Worm (Caenorhabditis elegans) whole organism, mixed stage, embryonic: ENCODE measurements around the gene nspe-4.

ENCODE experiments used
- elt-1 ChIP-seq: sonication (generic microtip); optimal IDR thresholded peaks from 2 replicates; lab custom pipeline; 2017; ENCODE audit warnings: missing genetic modification characterization, mild to moderate bottlenecking, missing compliant biosample characterization, antibody characterized with exemption, moderate library complexity, borderline replicate concordance; ENCODE audit not compliant: insufficient read depth
- ham-2 ChIP-seq: fragments of 200-800 bp; sonication (Bioruptor generic); optimal IDR thresholded peaks from 2 replicates; lab custom pipeline; 2018; ENCODE audit warnings: mild to moderate bottlenecking, missing genetic modification characterization, missing compliant biosample characterization
- nhr-12 ChIP-seq: fragments of 150-350 bp; optimal IDR thresholded peaks from 2 replicates; lab custom pipeline; 2014; ENCODE audit warnings: missing biosample characterization, missing genetic modification characterization
- nhr-76 ChIP-seq: sonication (generic microtip); optimal IDR thresholded peaks from 2 replicates; lab custom pipeline; 2017; ENCODE audit warnings: missing biosample characterization, missing genetic modification characterization
- sptf-1 ChIP-seq: sonication (generic microtip); optimal IDR thresholded peaks from 2 replicates; lab custom pipeline; 2017; ENCODE audit warnings: mild to moderate bottlenecking, missing genetic modification characterization, moderate library complexity, missing compliant biosample characterization
- unc-62 ChIP-seq: fragments of 150-350 bp; optimal IDR thresholded peaks from 2 replicates; lab custom pipeline; 2014; ENCODE audit warnings: missing biosample characterization, missing genetic modification reagents, missing genetic modification characterization
- ztf-11 ChIP-seq: fragments of 150-350 bp; optimal IDR thresholded peaks from 2 replicates; lab custom pipeline; 2014; ENCODE audit warnings: missing biosample characterization, missing genetic modification characterization

- TF ChIP-seq sptf-1, result no peak
- no peak for TF ChIP-seq nhr-12 (tag; lab: Kevin White, UChicago)
- TF ChIP-seq ham-2 (GFP tag; lab: Kevin White, UChicago), result no peak
- no peak for TF ChIP-seq ztf-11 (tag; lab: Kevin White, UChicago)
- TF ChIP-seq elt-1 (tag; lab: Kevin White, UChicago), result no peak
- TF ChIP-seq nhr-76 (tag; lab: Kevin White, UChicago), result no peak
- TF ChIP-seq unc-62, result no peak
Measured at ce11 chrII:12615413-12615812, 3.1 kb downstream of the nspe-4 start.
